Fruit fly (Drosophila melanogaster): ENCODE measurements around the gene Akap200.

dm6 chr2L:8477049-8477448 is 61.6 kb downstream of the Akap200 start, which contains the start of gene CheA29a:
- TF ChIP-seq Myc (optimal IDR thresholded peaks at IDR 0.05): no peak
- no peak for TF ChIP-seq insv (optimal IDR thresholded peaks at IDR 0.05)
- no peak for TF ChIP-seq Sin3A (optimal IDR thresholded peaks at IDR 0.05)
- TF ChIP-seq psq (optimal IDR thresholded peaks at IDR 0.05): no peak
- TF ChIP-seq h (optimal IDR thresholded peaks at IDR 0.05): no peak
